Worm (Caenorhabditis elegans): ENCODE data around the gene Y53G8AR.5.

Gene Y53G8AR.5

DNA sequence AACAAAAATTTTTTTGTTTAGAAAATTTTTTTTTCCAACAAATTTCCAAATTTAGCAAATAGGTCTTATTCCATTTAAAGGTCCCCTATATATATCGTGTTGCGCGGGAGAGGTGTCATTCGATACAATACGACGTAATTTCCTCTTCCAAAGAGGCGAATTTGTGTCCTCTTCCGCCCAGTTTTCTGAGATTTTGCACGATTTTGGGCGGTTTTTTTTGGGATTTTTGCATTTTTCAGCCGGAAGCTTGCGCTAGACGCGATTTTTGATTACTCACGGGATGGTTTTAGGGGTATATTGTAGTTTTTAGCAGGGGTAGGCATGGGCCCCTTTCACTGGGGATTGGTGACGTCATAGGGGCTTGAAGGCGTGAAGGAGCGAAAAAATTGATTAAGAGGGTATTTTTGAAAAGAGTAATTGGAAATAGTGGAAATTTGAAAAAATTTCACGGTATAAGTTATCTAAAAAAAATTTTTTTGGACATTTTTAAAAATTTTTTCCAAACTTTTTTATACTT lies 46.6 kb upstream of the Y53G8AR.5 start, which contains the start of gene Y53G8AL.4:
Gene Y53G8AL.4, minus strand, starts transcription at position 51 of the 517 bp plus-strand sequence.
- TF ChIP-seq K02D7.2 (tag; optimal IDR thresholded peaks at IDR 0.05) (no peak), lim-6 (tag; optimal IDR thresholded peaks at IDR 0.05) (no peak), npax-4 (tag; optimal IDR thresholded peaks at IDR 0.05) (no peak), unc-42 (tag; optimal IDR thresholded peaks at IDR 0.05) (no peak), fkh-6 (tag; optimal IDR thresholded peaks at IDR 0.05) (no peak), tbx-2 (tag; optimal IDR thresholded peaks at IDR 0.05) (no peak), pqm-1 (tag; optimal IDR thresholded peaks at IDR 0.05) (no peak), K09A11.1 (tag; optimal IDR thresholded peaks at IDR 0.05; ENCODE audit: insufficient read depth) (no peak), che-1 (tag; optimal IDR thresholded peaks at IDR 0.05) (no peak), pax-1 (tag; optimal IDR thresholded peaks at IDR 0.05) (no peak), sox-4 (tag; optimal IDR thresholded peaks at IDR 0.05) (no peak)

DNA sequence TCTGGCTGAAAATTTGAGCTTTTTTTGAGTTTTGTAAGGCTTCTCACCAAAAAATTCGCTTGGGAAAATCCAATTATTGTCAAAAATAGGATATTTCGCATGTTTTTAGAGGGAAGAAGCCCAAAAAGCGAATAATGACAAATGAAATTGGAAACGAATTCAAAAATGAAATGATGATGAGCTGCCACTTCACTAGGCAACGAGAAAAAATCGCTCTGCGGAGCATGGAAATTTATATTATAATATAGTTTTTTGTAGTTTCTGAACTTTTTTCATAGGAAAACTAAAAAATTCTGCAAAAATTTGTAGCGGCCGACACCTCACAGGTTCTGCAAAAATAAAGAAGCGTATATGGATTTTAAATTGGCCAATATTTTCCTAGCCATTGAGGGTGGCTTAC lies 44.2 kb upstream of the Y53G8AR.5 start, which contains the start of gene Y53G8AL.3:
Gene Y53G8AL.3, minus strand, starts transcription at position 101 of the 400 bp plus-strand sequence.
- TF ChIP-seq tbx-7 (tag; optimal IDR thresholded peaks at IDR 0.05) (no peak), lim-6 (tag; optimal IDR thresholded peaks at IDR 0.05) (no peak)

DNA sequence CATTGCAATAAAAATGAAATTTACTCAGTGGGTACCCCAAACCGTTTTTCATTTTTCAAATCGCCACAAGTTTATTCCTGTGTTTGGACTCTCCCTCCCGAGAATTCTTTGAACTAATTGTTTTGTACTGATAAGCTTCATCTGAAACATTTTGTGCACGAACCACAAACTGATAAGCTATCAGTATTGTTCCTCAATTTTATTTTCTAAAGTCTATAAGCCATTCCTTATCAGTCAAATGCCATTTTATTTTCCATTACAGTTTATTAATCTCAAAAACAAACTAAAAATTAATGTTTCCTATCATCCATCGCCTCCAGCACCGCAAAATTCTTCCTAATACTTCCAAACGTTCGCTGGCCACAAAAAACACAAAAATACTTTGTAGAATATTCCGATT lies 43.5 kb upstream of the Y53G8AR.5 start:
- no peak for TF ChIP-seq sox-2 (GFP tag; IDR thresholded peaks at IDR 0.05)
- peak; percentile 80 for TF ChIP-seq elt-2 (tag; optimal IDR thresholded peaks at IDR 0.05)
- TF ChIP-seq hlh-8 (tag; optimal IDR thresholded peaks at IDR 0.05), result no peak
- no peak for TF ChIP-seq eyg-1 (tag; optimal IDR thresholded peaks at IDR 0.05)
- no peak for TF ChIP-seq fax-1 (tag; optimal IDR thresholded peaks at IDR 0.05)
- no peak for TF ChIP-seq nhr-11 (tag; optimal IDR thresholded peaks at IDR 0.05)
- no peak for TF ChIP-seq ztf-16 (tag; optimal IDR thresholded peaks at IDR 0.05)
- no peak for TF ChIP-seq nhr-232 (tag; optimal IDR thresholded peaks at IDR 0.05)
- no peak for TF ChIP-seq ceh-31 (tag; optimal IDR thresholded peaks at IDR 0.05)

DNA sequence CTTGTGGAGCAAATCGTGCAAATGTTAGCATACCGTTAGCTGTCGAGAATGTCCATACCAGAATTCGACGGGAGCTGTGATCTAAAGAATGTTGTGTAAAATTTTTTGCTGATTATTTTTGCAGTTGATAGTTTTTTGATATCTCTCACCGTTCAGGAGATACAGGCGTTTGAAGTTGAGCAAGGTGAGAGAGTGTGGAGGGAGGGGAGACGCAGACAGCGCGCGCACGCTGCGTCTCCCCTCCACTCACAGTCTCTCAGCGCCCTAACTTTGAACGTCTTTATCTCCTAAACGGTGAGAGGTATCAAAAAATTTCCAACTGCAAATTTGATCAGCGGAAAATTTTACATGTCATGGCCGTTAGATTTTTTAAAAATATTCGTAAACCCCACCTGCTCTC lies 42.2 kb upstream of the Y53G8AR.5 start:
- no peak for TF ChIP-seq pros-1 (tag; optimal IDR thresholded peaks at IDR 0.05)
- TF ChIP-seq zip-5 (tag; optimal IDR thresholded peaks at IDR 0.05), result no peak
- no peak for TF ChIP-seq npax-4 (tag; optimal IDR thresholded peaks at IDR 0.05)

DNA sequence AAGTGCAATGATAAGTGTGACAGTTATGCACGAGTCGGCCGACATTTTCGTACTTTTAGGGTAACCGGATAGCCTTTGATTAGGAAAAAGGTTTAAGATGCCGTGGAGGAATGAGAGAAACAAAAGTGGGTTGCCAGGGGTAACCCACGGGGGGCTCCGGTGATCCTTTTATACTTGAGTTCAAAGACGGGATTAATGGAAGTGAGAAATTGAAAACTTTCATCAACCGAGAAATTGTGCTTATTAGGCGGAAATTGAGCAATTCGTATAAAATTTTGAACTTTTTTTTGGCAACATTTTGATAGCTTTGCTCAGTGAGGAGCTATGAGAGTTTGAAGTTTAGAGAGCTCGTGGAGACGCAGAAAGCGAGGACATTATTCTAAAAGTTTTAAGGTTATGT lies 41.7 kb upstream of the Y53G8AR.5 start, which contains the start of gene Y53G8AM.4:
Gene Y53G8AM.4, minus strand, starts transcription at position 101 of the 400 bp plus-strand sequence.
- TF ChIP-seq ztf-16 (tag; optimal IDR thresholded peaks at IDR 0.05) (no peak), pha-4 (tag; optimal IDR thresholded peaks at IDR 0.05) (no peak), hlh-6 (tag; optimal IDR thresholded peaks at IDR 0.05) (no peak), K02D7.2 (tag; optimal IDR thresholded peaks at IDR 0.05) (no peak), pha-2 (tag; optimal IDR thresholded peaks at IDR 0.05) (no peak), ceh-22 (tag; optimal IDR thresholded peaks at IDR 0.05) (no peak), ceh-31 (tag; optimal IDR thresholded peaks at IDR 0.05) (no peak), ahr-1 (tag; optimal IDR thresholded peaks at IDR 0.05) (no peak), ama-1 (optimal IDR thresholded peaks at IDR 0.05) (no peak), ceh-48 (tag; optimal IDR thresholded peaks at IDR 0.05) (no peak), nhr-11 (tag; optimal IDR thresholded peaks at IDR 0.05) (no peak), ceh-6 (GFP tag; optimal IDR thresholded peaks at IDR 0.05) (no peak), T23F11.4 (GFP tag; optimal IDR thresholded peaks at IDR 0.05) (no peak), Y22D7AL.16 (tag; optimal IDR thresholded peaks at IDR 0.05) (no peak), ceh-34 (tag; optimal IDR thresholded peaks at IDR 0.05) (no peak)

DNA sequence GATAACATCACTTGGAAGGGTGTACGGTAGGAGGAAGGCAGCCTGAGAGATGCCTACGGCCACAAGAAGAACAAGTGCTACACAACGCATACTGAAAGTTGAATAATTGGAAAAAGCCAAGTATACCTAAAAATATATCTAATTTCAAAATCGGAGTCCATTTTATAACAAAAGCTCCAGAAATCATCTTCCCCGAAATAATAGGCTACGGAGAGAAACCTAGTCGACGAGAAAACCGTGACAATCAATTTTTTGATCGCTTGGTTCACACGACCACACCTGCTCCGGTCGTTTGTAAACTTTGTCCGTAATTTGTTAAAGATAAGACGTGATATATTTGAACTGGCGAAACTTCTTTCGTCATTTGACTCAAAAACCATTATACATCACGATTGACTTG lies 38.9 kb upstream of the Y53G8AR.5 start, which contains the start of gene nspg-7.2:
Gene nspg-7.2, minus strand, starts transcription at position 101 of the 400 bp plus-strand sequence.
- TF ChIP-seq pax-1 (tag; optimal IDR thresholded peaks at IDR 0.05) (no peak), madf-2 (tag; optimal IDR thresholded peaks at IDR 0.05) (no peak), elt-4 (tag; optimal IDR thresholded peaks at IDR 0.05) (no peak), mec-3 (tag; optimal IDR thresholded peaks at IDR 0.05; ENCODE audit: borderline replicate concordance) (no peak), pqm-1 (tag; optimal IDR thresholded peaks at IDR 0.05) (no peak), K02D7.2 (tag; optimal IDR thresholded peaks at IDR 0.05) (no peak), fax-1 (tag; optimal IDR thresholded peaks at IDR 0.05) (no peak), unc-55 (GFP tag; optimal IDR thresholded peaks at IDR 0.05) (no peak), elt-2 (tag; optimal IDR thresholded peaks at IDR 0.05) (no peak), pat-9 (tag; optimal IDR thresholded peaks at IDR 0.05) (no peak), unc-3 (GFP tag; conservative IDR thresholded peaks at IDR 0.05) (no peak), unc-3 (tag; optimal IDR thresholded peaks at IDR 0.05) (no peak), dve-1 (tag; optimal IDR thresholded peaks at IDR 0.05) (no peak), ceh-22 (tag; optimal IDR thresholded peaks at IDR 0.05) (no peak), ceh-6 (GFP tag; optimal IDR thresholded peaks at IDR 0.05) (no peak), dmd-4 (tag; optimal IDR thresholded peaks at IDR 0.05; ENCODE audit: borderline replicate concordance) (no peak), pha-2 (tag; optimal IDR thresholded peaks at IDR 0.05) (no peak), fkh-10 (GFP tag; optimal IDR thresholded peaks at IDR 0.05) (no peak), nhr-232 (tag; optimal IDR thresholded peaks at IDR 0.05) (no peak)

Data from whole organism, late embryonic.